Worm (Caenorhabditis elegans) whole organism, late embryonic: ENCODE data around the gene apm-3.

Experiments used
- C08G9.2 ChIP-seq: sonication (generic microtip); optimal IDR thresholded peaks from 2 replicates; lab custom pipeline; 2016; ENCODE audit warnings: mild to moderate bottlenecking, missing genetic modification characterization, moderate library complexity, missing compliant biosample characterization
- K09A11.1 ChIP-seq: sonication (generic microtip); optimal IDR thresholded peaks from 2 replicates; lab custom pipeline; 2017; ENCODE audit warnings: antibody characterized with exemption, mild to moderate bottlenecking, missing genetic modification characterization, missing compliant biosample characterization; ENCODE audit not compliant: insufficient read depth
- Y22D7AL.16 ChIP-seq: sonication (generic microtip); optimal IDR thresholded peaks from 2 replicates; lab custom pipeline; 2016; ENCODE audit warnings: missing genetic modification characterization, missing compliant biosample characterization
- ahr-1 ChIP-seq: sonication (generic microtip); optimal IDR thresholded peaks from 2 replicates; lab custom pipeline; 2016; ENCODE audit warnings: missing genetic modification characterization, missing compliant biosample characterization
- ama-1 ChIP-seq: fragments of 150-350 bp; optimal IDR thresholded peaks from 2 replicates; lab custom pipeline; 2014
- ceh-18 ChIP-seq: sonication (generic microtip); optimal IDR thresholded peaks from 2 replicates; lab custom pipeline; 2016; ENCODE audit warnings: missing genetic modification characterization, missing compliant biosample characterization
- ceh-19 ChIP-seq: fragments of 200-800 bp; sonication (Bioruptor generic); optimal IDR thresholded peaks from 2 replicates; lab custom pipeline; 2018; ENCODE audit warnings: mild to moderate bottlenecking, missing genetic modification characterization, missing compliant biosample characterization
- ceh-2 ChIP-seq: sonication (generic microtip); optimal IDR thresholded peaks from 2 replicates; lab custom pipeline; 2016; ENCODE audit warnings: missing genotype, missing genetic modification characterization, missing compliant biosample characterization
- ceh-22 ChIP-seq: sonication (generic microtip); optimal IDR thresholded peaks from 2 replicates; lab custom pipeline; 2017; ENCODE audit warnings: missing biosample characterization, missing genetic modification characterization
- ceh-30 ChIP-seq: fragments of 150-350 bp; optimal IDR thresholded peaks from 2 replicates; lab custom pipeline; 2014; ENCODE audit warnings: missing biosample characterization, missing genetic modification characterization
- ceh-31 ChIP-seq: sonication (generic microtip); optimal IDR thresholded peaks from 2 replicates; lab custom pipeline; 2016; ENCODE audit warnings: missing genetic modification characterization, missing compliant biosample characterization
- ceh-48 ChIP-seq: sonication (generic microtip); optimal IDR thresholded peaks from 2 replicates; lab custom pipeline; 2016; ENCODE audit warnings: missing genetic modification characterization, inconsistent platforms, missing compliant biosample characterization
- elt-2 ChIP-seq: sonication (generic microtip); optimal IDR thresholded peaks from 2 replicates; lab custom pipeline; 2016; ENCODE audit warnings: missing genetic modification reagents, missing genetic modification characterization, missing compliant biosample characterization
- ets-4 ChIP-seq: sonication (generic microtip); optimal IDR thresholded peaks from 2 replicates; lab custom pipeline; 2016; ENCODE audit warnings: missing genetic modification characterization, missing compliant biosample characterization
- fax-1 ChIP-seq: sonication (generic microtip); optimal IDR thresholded peaks from 2 replicates; lab custom pipeline; 2016; ENCODE audit warnings: missing genotype, missing genetic modification characterization, missing compliant biosample characterization
- fkh-6 ChIP-seq: sonication (generic microtip); optimal IDR thresholded peaks from 2 replicates; lab custom pipeline; 2016; ENCODE audit warnings: missing genetic modification characterization, missing compliant biosample characterization
- hlh-6 ChIP-seq: sonication (generic microtip); optimal IDR thresholded peaks from 2 replicates; lab custom pipeline; 2016; ENCODE audit warnings: missing genotype, missing genetic modification characterization, missing compliant biosample characterization
- hlh-8 ChIP-seq: sonication (generic microtip); optimal IDR thresholded peaks from 2 replicates; lab custom pipeline; 2016; ENCODE audit warnings: missing genotype, missing genetic modification characterization, missing compliant biosample characterization
- lim-6 ChIP-seq: sonication (generic microtip); optimal IDR thresholded peaks from 2 replicates; lab custom pipeline; 2016; ENCODE audit warnings: missing genetic modification characterization, missing compliant biosample characterization
- madf-2 ChIP-seq: sonication (generic microtip); optimal IDR thresholded peaks from 2 replicates; lab custom pipeline; 2017; ENCODE audit warnings: missing genetic modification characterization, missing compliant biosample characterization
- mec-3 ChIP-seq: sonication (generic microtip); optimal IDR thresholded peaks from 2 replicates; lab custom pipeline; 2016; ENCODE audit warnings: borderline replicate concordance, missing genetic modification characterization, missing compliant biosample characterization
- nfya-1 ChIP-seq: sonication (generic microtip); optimal IDR thresholded peaks from 2 replicates; lab custom pipeline; 2017; ENCODE audit warnings: missing genetic modification characterization, mild to moderate bottlenecking, missing compliant biosample characterization, antibody characterized with exemption, moderate library complexity
- npax-4 ChIP-seq: sonication (generic microtip); optimal IDR thresholded peaks from 2 replicates; lab custom pipeline; 2016; ENCODE audit warnings: missing genetic modification characterization, missing compliant biosample characterization
- odd-2 ChIP-seq: sonication (generic microtip); optimal IDR thresholded peaks from 2 replicates; lab custom pipeline; 2017; ENCODE audit warnings: antibody characterized with exemption, mild to moderate bottlenecking, missing genetic modification characterization, missing compliant biosample characterization
- pax-1 ChIP-seq: fragments of 150-350 bp; optimal IDR thresholded peaks from 2 replicates; lab custom pipeline; 2014; ENCODE audit warnings: missing biosample characterization, missing genetic modification characterization
- pha-4 ChIP-seq: fragments of 150-350 bp; optimal IDR thresholded peaks from 2 replicates; lab custom pipeline; 2018; ENCODE audit warnings: missing biosample characterization, missing genetic modification reagents, missing genetic modification characterization
- pros-1 ChIP-seq: fragments of 150-350 bp; optimal IDR thresholded peaks from 2 replicates; lab custom pipeline; 2014; ENCODE audit warnings: missing biosample characterization, missing genetic modification reagents, missing genetic modification characterization
- ref-2 ChIP-seq: sonication (generic microtip); optimal IDR thresholded peaks from 2 replicates; lab custom pipeline; 2016; ENCODE audit warnings: missing genetic modification characterization, missing compliant biosample characterization
- rnt-1 ChIP-seq: sonication (generic microtip); optimal IDR thresholded peaks from 2 replicates; lab custom pipeline; 2016; ENCODE audit warnings: missing genetic modification characterization, missing compliant biosample characterization
- sdc-2 ChIP-seq: sonication (generic microtip); optimal IDR thresholded peaks from 2 replicates; lab custom pipeline; 2016; ENCODE audit warnings: missing genotype, missing genetic modification characterization, missing compliant biosample characterization
- sox-2 ChIP-seq: fragments of 200-800 bp; sonication (Bioruptor generic); IDR thresholded peaks from 2 replicates; pipeline ENCODE4 v1.3.6; 2022; ENCODE audit warnings: missing genetic modification reagents, missing genetic modification characterization, missing compliant biosample characterization
- tbx-2 ChIP-seq: sonication (generic microtip); optimal IDR thresholded peaks from 2 replicates; lab custom pipeline; 2016; ENCODE audit warnings: missing genetic modification characterization, missing compliant biosample characterization
- tbx-7 ChIP-seq: sonication (generic microtip); optimal IDR thresholded peaks from 2 replicates; lab custom pipeline; 2016; ENCODE audit warnings: missing genotype, missing genetic modification characterization, missing compliant biosample characterization
- ttx-3 ChIP-seq: sonication (generic microtip); optimal IDR thresholded peaks from 2 replicates; lab custom pipeline; 2016; ENCODE audit warnings: missing genetic modification reagents, missing genetic modification characterization, missing compliant biosample characterization
- unc-3 ChIP-seq, 2 experiments: fragments of 200-800 bp in 1 of 2; sonication (Bioruptor generic) in 1 of 2; sonication (generic microtip) in 1 of 2; conservative IDR thresholded peaks in 1 of 2; optimal IDR thresholded peaks in 1 of 2; 2 replicates each; pipeline versions ENCODE4 v1.3.6 to Lab custom; 2016 to 2022; ENCODE audit warnings: missing compliant biosample characterization in 2 of 2, missing genetic modification characterization in 2 of 2, missing genetic modification reagents in 1 of 2
- unc-42 ChIP-seq: sonication (generic microtip); optimal IDR thresholded peaks from 2 replicates; lab custom pipeline; 2016; ENCODE audit warnings: missing genotype, missing genetic modification characterization, missing compliant biosample characterization
- unc-86 ChIP-seq: sonication (generic microtip); optimal IDR thresholded peaks from 2 replicates; lab custom pipeline; 2016; ENCODE audit warnings: missing genetic modification characterization, missing compliant biosample characterization

The apm-3 gene

ce11 chrX:957581-957980, 2.8 kb downstream of the apm-3 start, which contains the start of gene chil-10:
chil-10 (plus strand) TSS chrX:957881.
- TF ChIP-seq odd-2 (tag; lab: Kevin White, UChicago) (no peak), pha-4 (no peak), fax-1 (tag; lab: Kevin White, UChicago) (no peak), ceh-22 (tag; lab: Kevin White, UChicago) (no peak)

- no peak for TF ChIP-seq sdc-2 (tag; lab: Kevin White, UChicago)
- TF ChIP-seq mec-3 (tag; lab: Kevin White, UChicago): no peak
- TF ChIP-seq Y22D7AL.16 (tag; lab: Kevin White, UChicago): no peak
- TF ChIP-seq lim-6: no peak
- TF ChIP-seq madf-2 (tag; lab: Kevin White, UChicago): no peak
- TF ChIP-seq hlh-6 (tag; lab: Kevin White, UChicago): no peak
- TF ChIP-seq ets-4: no peak
Observed at ce11 chrX:960139-960538, 5.4 kb downstream of the apm-3 start.

- TF ChIP-seq tbx-7 (tag; lab: Kevin White, UChicago) (no peak), ceh-19 (GFP tag; lab: Kevin White, UChicago) (no peak), fkh-6 (no peak), K09A11.1 (tag; lab: Kevin White, UChicago) (no peak), ceh-18 (tag; lab: Kevin White, UChicago) (no peak), ceh-31 (tag; lab: Kevin White, UChicago) (no peak), pros-1 (no peak), C08G9.2 (tag; lab: Kevin White, UChicago) (no peak), ceh-22 (tag; lab: Kevin White, UChicago) (no peak), ceh-2 (tag; lab: Kevin White, UChicago) (no peak), ahr-1 (no peak), hlh-8 (tag; lab: Kevin White, UChicago) (no peak), ceh-30 (no peak), unc-86 (tag; lab: Kevin White, UChicago) (no peak), rnt-1 (no peak), elt-2 (no peak), ama-1 (no peak), unc-3 (GFP tag; conservative IDR thresholded peaks at IDR 0.05; lab: Robert Waterston, UW) (no peak), unc-3 (tag; optimal IDR thresholded peaks at IDR 0.05; lab: Kevin White, UChicago) (no peak), lim-6 (no peak), ets-4 (no peak)
Observed at ce11 chrX:963171-963570, 8.4 kb downstream of the apm-3 start, which contains the start of gene ncs-1. ncs-1 (minus strand) TSS chrX:963271.

- no peak for TF ChIP-seq Y22D7AL.16 (tag; lab: Kevin White, UChicago)
- no peak for TF ChIP-seq pax-1
- TF ChIP-seq npax-4 (tag; lab: Kevin White, UChicago): no peak
Observed at ce11 chrX:970072-970471, 15.3 kb downstream of the apm-3 start, which contains the start of gene C44C1.6. C44C1.6 (minus strand) TSS chrX:970270.

- TF ChIP-seq ceh-31 (tag; lab: Kevin White, UChicago): peak; percentile 69
- TF ChIP-seq ceh-18 (tag; lab: Kevin White, UChicago): peak; percentile 14
- peak; percentile 24 for TF ChIP-seq hlh-8 (tag; lab: Kevin White, UChicago)
- peak; percentile 35 for TF ChIP-seq sdc-2 (tag; lab: Kevin White, UChicago)
- peak; percentile 15 for TF ChIP-seq unc-42 (tag; lab: Kevin White, UChicago)
- peak; percentile 46 for TF ChIP-seq nfya-1 (tag; lab: Kevin White, UChicago)
- TF ChIP-seq ets-4: peak; percentile 15
- no peak for TF ChIP-seq ttx-3 (tag; lab: Kevin White, UChicago)
- no peak for TF ChIP-seq pha-4
- TF ChIP-seq ceh-48 (tag; lab: Kevin White, UChicago): peak; percentile 80
- TF ChIP-seq ref-2: peak; percentile 56
- TF ChIP-seq sox-2 (GFP tag; lab: Robert Waterston, UW): no peak
- TF ChIP-seq tbx-2: peak; percentile 20
Observed at ce11 chrX:974499-975235, 19.9 kb downstream of the apm-3 start, which contains the start of gene vps-45. vps-45 (minus strand) TSS chrX:974848.
